Worm (Caenorhabditis elegans): ENCODE data around the gene arrd-14.

DNA sequence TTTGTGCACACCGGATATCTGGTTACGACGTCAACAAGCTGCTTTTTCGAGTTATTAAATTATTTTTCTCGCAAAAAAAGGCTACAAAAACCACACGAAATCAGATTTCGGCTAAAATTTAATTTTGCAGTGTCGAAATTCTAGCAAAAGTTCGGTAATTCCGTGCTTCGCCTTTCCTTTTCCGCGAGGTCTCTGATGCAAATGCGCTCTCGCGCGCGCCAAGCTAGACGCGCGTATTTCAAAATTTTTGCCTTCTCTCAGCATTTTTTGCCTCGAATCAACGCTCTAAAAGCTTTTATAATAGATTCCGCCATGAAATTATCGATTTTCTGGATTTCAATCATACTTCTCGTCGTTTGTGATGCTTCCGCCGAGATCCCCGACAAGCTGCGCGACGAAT is 29.4 kb upstream of the arrd-14 start, which contains the start of gene Y54G9A.5:
- no peak for TF ChIP-seq ceh-14 (tag; optimal IDR thresholded peaks at IDR 0.05)
- no peak for TF ChIP-seq C38D4.7 (GFP tag; optimal IDR thresholded peaks at IDR 0.05)
- TF ChIP-seq nhr-232 (tag; optimal IDR thresholded peaks at IDR 0.05): no peak
